Fruit fly (Drosophila melanogaster) whole organism, embryonic: ENCODE results near the gene Cht2.

ENCODE experiments used
- Abd-B ChIP-seq: fragments of 200-800 bp; sonication (Bioruptor generic); optimal IDR thresholded peaks from 2 replicates; lab custom pipeline; 2018; ENCODE audit warnings: missing biosample characterization, mild to moderate bottlenecking, missing genetic modification characterization, moderate library complexity
- Antp ChIP-seq: fragments of 200-800 bp; sonication (Bioruptor generic); optimal IDR thresholded peaks from 3 replicates; lab custom pipeline; 2016; ENCODE audit warnings: missing biosample characterization, missing genetic modification characterization
- Asciz ChIP-seq: fragments of 200-800 bp; sonication (Bioruptor generic); optimal IDR thresholded peaks from 2 replicates; lab custom pipeline; 2017; ENCODE audit warnings: missing biosample characterization, mild to moderate bottlenecking, missing genetic modification characterization, missing genetic modification reagents
- CG10366 ChIP-seq: fragments of 200-800 bp; sonication (Bioruptor generic); IDR thresholded peaks from 2 replicates; pipeline ENCODE4 v1.3.6; 2022; ENCODE audit warnings: missing biosample characterization, missing genetic modification characterization
- CG11085 ChIP-seq: fragments of 200-800 bp; sonication (Bioruptor generic); IDR thresholded peaks from 2 replicates; pipeline ENCODE4 v1.3.6; 2022; ENCODE audit warnings: missing biosample characterization, missing genetic modification characterization
- CG11456 ChIP-seq: fragments of 200-800 bp; sonication (Bioruptor generic); IDR thresholded peaks from 3 replicates; pipeline ENCODE4 v1.3.6; 2022; ENCODE audit warnings: missing biosample characterization, missing genetic modification characterization
- CG12219 ChIP-seq: fragments of 200-800 bp; sonication (Bioruptor generic); optimal IDR thresholded peaks from 3 replicates; lab custom pipeline; 2018; ENCODE audit warnings: missing biosample characterization, mild to moderate bottlenecking, missing genetic modification characterization
- CG12236 ChIP-seq: fragments of 200-800 bp; sonication (Bioruptor generic); optimal IDR thresholded peaks from 2 replicates; lab custom pipeline; 2016; ENCODE audit warnings: missing biosample characterization, missing genetic modification characterization
- CG12659 ChIP-seq: fragments of 200-800 bp; sonication (Bioruptor generic); optimal IDR thresholded peaks from 3 replicates; lab custom pipeline; 2017; ENCODE audit warnings: mild to moderate bottlenecking, missing biosample characterization, missing genetic modification reagents, missing genetic modification characterization
- CG13296 ChIP-seq: fragments of 200-800 bp; sonication (Bioruptor generic); optimal IDR thresholded peaks from 3 replicates; lab custom pipeline; 2018; ENCODE audit warnings: missing biosample characterization, mild to moderate bottlenecking, missing genetic modification characterization
- CG13424 ChIP-seq: fragments of 200-800 bp; sonication (Bioruptor generic); optimal IDR thresholded peaks from 2 replicates; lab custom pipeline; 2019; ENCODE audit warnings: missing biosample characterization, mild to moderate bottlenecking, missing genetic modification characterization, moderate library complexity
- CG1602 ChIP-seq: fragments of 200-800 bp; sonication (Bioruptor generic); optimal IDR thresholded peaks from 3 replicates; lab custom pipeline; 2016; ENCODE audit warnings: missing biosample characterization, missing genetic modification characterization
- CG1647 ChIP-seq: fragments of 200-800 bp; sonication (Bioruptor generic); optimal IDR thresholded peaks from 3 replicates; lab custom pipeline; 2016; ENCODE audit warnings: missing biosample characterization, missing genetic modification characterization
- CG31365 ChIP-seq: fragments of 200-800 bp; sonication (Bioruptor generic); optimal IDR thresholded peaks from 2 replicates; lab custom pipeline; 2018; ENCODE audit warnings: missing biosample characterization, mild to moderate bottlenecking, missing genetic modification characterization
- CG31388 ChIP-seq: fragments of 200-800 bp; sonication (Bioruptor generic); optimal IDR thresholded peaks from 2 replicates; lab custom pipeline; 2016; ENCODE audit warnings: missing biosample characterization, missing genetic modification characterization
- CG6654 ChIP-seq: fragments of 200-800 bp; sonication (Bioruptor generic); optimal IDR thresholded peaks from 2 replicates; lab custom pipeline; 2017; ENCODE audit warnings: missing biosample characterization, mild to moderate bottlenecking, missing genetic modification characterization
- CG8359 ChIP-seq: fragments of 200-800 bp; sonication (Bioruptor generic); optimal IDR thresholded peaks from 2 replicates; lab custom pipeline; 2017; ENCODE audit warnings: missing biosample characterization, mild to moderate bottlenecking, missing genetic modification characterization, borderline replicate concordance
- CG8388 ChIP-seq: fragments of 200-800 bp; sonication (Bioruptor generic); optimal IDR thresholded peaks from 2 replicates; lab custom pipeline; 2019; ENCODE audit warnings: missing biosample characterization, mild to moderate bottlenecking, missing genetic modification characterization, moderate library complexity
- CG9727 ChIP-seq: fragments of 200-800 bp; sonication (Bioruptor generic); optimal IDR thresholded peaks from 3 replicates; lab custom pipeline; 2017; ENCODE audit warnings: missing biosample characterization, mild to moderate bottlenecking, missing genetic modification characterization
- CG9932 ChIP-seq: fragments of 200-800 bp; sonication (Bioruptor generic); IDR thresholded peaks from 2 replicates; pipeline ENCODE4 v1.3.6; 2022; ENCODE audit warnings: missing biosample characterization, missing genetic modification characterization
- CHES-1-like ChIP-seq: fragments of 200-800 bp; sonication (Bioruptor generic); optimal IDR thresholded peaks from 2 replicates; lab custom pipeline; 2016; ENCODE audit warnings: missing biosample characterization, missing genetic modification characterization
- MESR4 ChIP-seq: fragments of 200-800 bp; sonication (Bioruptor generic); optimal IDR thresholded peaks from 2 replicates; lab custom pipeline; 2018; ENCODE audit warnings: missing biosample characterization, mild to moderate bottlenecking, missing genetic modification characterization, moderate library complexity
- Med ChIP-seq: fragments of 200-800 bp; sonication (Bioruptor generic); peaks from one replicate; lab custom pipeline; 2016; ENCODE audit warnings: missing biosample characterization, missing genetic modification characterization, mild to moderate bottlenecking, inconsistent platforms, moderate library complexity
- NC2β ChIP-seq: fragments of 200-800 bp; sonication (Bioruptor generic); optimal IDR thresholded peaks from 2 replicates; lab custom pipeline; 2016; ENCODE audit warnings: missing biosample characterization, missing genetic modification characterization
- NFAT ChIP-seq: fragments of 200-800 bp; sonication (Bioruptor generic); IDR thresholded peaks from 2 replicates; pipeline ENCODE4 v1.3.6; 2022; ENCODE audit warnings: missing biosample characterization, missing genetic modification characterization
- Rx ChIP-seq: fragments of 200-800 bp; sonication (Bioruptor generic); IDR thresholded peaks from 2 replicates; pipeline ENCODE4 v1.3.6; 2022; ENCODE audit warnings: missing biosample characterization, missing genetic modification characterization
- Xbp1 ChIP-seq: fragments of 200-800 bp; sonication (Bioruptor generic); optimal IDR thresholded peaks from 3 replicates; lab custom pipeline; 2016; ENCODE audit warnings: missing biosample characterization, mild to moderate bottlenecking, missing genetic modification characterization
- ac ChIP-seq: fragments of 200-800 bp; sonication (Bioruptor generic); optimal IDR thresholded peaks from 3 replicates; lab custom pipeline; 2017; ENCODE audit warnings: missing biosample characterization, mild to moderate bottlenecking, missing genetic modification characterization
- br ChIP-seq: fragments of >200 bp; optimal IDR thresholded peaks from 2 replicates; lab custom pipeline; 2017
- ci ChIP-seq: fragments of 200-800 bp; sonication (Bioruptor generic); IDR thresholded peaks from 3 replicates; pipeline ENCODE4 v1.3.6; 2022; ENCODE audit warnings: missing biosample characterization, missing genetic modification characterization
- corto ChIP-seq: fragments of 200-800 bp; sonication (Bioruptor generic); optimal IDR thresholded peaks from 2 replicates; lab custom pipeline; 2016; ENCODE audit warnings: missing biosample characterization, mild to moderate bottlenecking, missing genetic modification characterization, moderate library complexity
- cwo ChIP-seq: fragments of 200-800 bp; sonication (Bioruptor generic); optimal IDR thresholded peaks from 3 replicates; lab custom pipeline; 2017; ENCODE audit warnings: missing biosample characterization, missing genetic modification characterization, mild to moderate bottlenecking, moderate library complexity, missing genetic modification reagents
- dati ChIP-seq: fragments of 200-800 bp; sonication (Bioruptor generic); IDR thresholded peaks from 2 replicates; pipeline ENCODE4 v1.3.6; 2022; ENCODE audit warnings: missing biosample characterization, missing genetic modification characterization
- disco-r ChIP-seq: fragments of 200-800 bp; sonication (Bioruptor generic); optimal IDR thresholded peaks from 2 replicates; lab custom pipeline; 2016; ENCODE audit warnings: missing biosample characterization, missing genetic modification characterization
- emc ChIP-seq: fragments of 200-800 bp; sonication (Bioruptor generic); optimal IDR thresholded peaks from 2 replicates; lab custom pipeline; 2016; ENCODE audit warnings: missing biosample characterization, missing genetic modification characterization
- fru ChIP-seq: fragments of >200 bp; optimal IDR thresholded peaks from 2 replicates; lab custom pipeline; 2017
- grn ChIP-seq: fragments of 200-800 bp; sonication (Bioruptor generic); optimal IDR thresholded peaks from 3 replicates; lab custom pipeline; 2017; ENCODE audit warnings: missing biosample characterization, missing genetic modification characterization
- h ChIP-seq: fragments of >200 bp; optimal IDR thresholded peaks from 2 replicates; lab custom pipeline; 2017
- jigr1 ChIP-seq: fragments of 200-800 bp; sonication (Bioruptor generic); IDR thresholded peaks from 3 replicates; pipeline ENCODE4 v1.3.6; 2022; ENCODE audit warnings: missing biosample characterization, missing genetic modification characterization
- knrl ChIP-seq: fragments of 200-800 bp; sonication (Bioruptor generic); IDR thresholded peaks from 3 replicates; pipeline ENCODE4 v1.3.6; 2022; ENCODE audit warnings: missing biosample characterization, missing genetic modification characterization; ENCODE audit not compliant: partially characterized antibody
- mam ChIP-seq: fragments of 200-800 bp; sonication (Bioruptor generic); optimal IDR thresholded peaks from 3 replicates; lab custom pipeline; 2016; ENCODE audit warnings: missing biosample characterization, missing genetic modification characterization
- nau ChIP-seq: fragments of 200-800 bp; sonication (Bioruptor generic); optimal IDR thresholded peaks from 3 replicates; lab custom pipeline; 2017; ENCODE audit warnings: missing biosample characterization, mild to moderate bottlenecking, missing genetic modification characterization, missing genetic modification reagents
- onecut ChIP-seq: fragments of 200-800 bp; sonication (Bioruptor generic); IDR thresholded peaks from 2 replicates; pipeline ENCODE4 v1.3.6; 2022; ENCODE audit warnings: missing biosample characterization, missing genetic modification characterization
- pnt ChIP-seq: fragments of 200-800 bp; sonication (Bioruptor generic); optimal IDR thresholded peaks from 3 replicates; lab custom pipeline; 2016; ENCODE audit warnings: missing biosample characterization, missing genetic modification characterization
- pros ChIP-seq: fragments of 200-800 bp; sonication (Bioruptor generic); optimal IDR thresholded peaks from 3 replicates; lab custom pipeline; 2019; ENCODE audit warnings: missing biosample characterization, mild to moderate bottlenecking, missing genetic modification characterization, moderate library complexity
- pum ChIP-seq: fragments of 200-800 bp; sonication (Bioruptor generic); optimal IDR thresholded peaks from 2 replicates; lab custom pipeline; 2016; ENCODE audit warnings: missing biosample characterization, missing genetic modification characterization
- ro ChIP-seq: fragments of 200-800 bp; sonication (Bioruptor generic); IDR thresholded peaks from 2 replicates; pipeline ENCODE4 v1.3.6; 2022; ENCODE audit warnings: missing biosample characterization, missing genetic modification characterization
- shn ChIP-seq: fragments of 200-800 bp; sonication (Bioruptor generic); optimal IDR thresholded peaks from 3 replicates; lab custom pipeline; 2016; ENCODE audit warnings: missing biosample characterization, missing genetic modification characterization
- ssp ChIP-seq: fragments of 200-800 bp; sonication (Bioruptor generic); IDR thresholded peaks from 2 replicates; pipeline ENCODE4 v1.3.6; 2022; ENCODE audit warnings: missing biosample characterization, missing genetic modification characterization
- stwl ChIP-seq: fragments of 200-800 bp; sonication (Bioruptor generic); optimal IDR thresholded peaks from 3 replicates; lab custom pipeline; 2018; ENCODE audit warnings: missing biosample characterization, mild to moderate bottlenecking, missing genetic modification characterization, moderate library complexity

The Cht2 gene

dm6 chr3L:1740129-1740975 is 15.4 kb downstream of the Cht2 start (continued):
- TF ChIP-seq ro, result 0 out of 2 replicates have a peak, but pooled peaks have one; percentile 13
- TF ChIP-seq Med (GFP tag; lab: Kevin White, UChicago), result peak; percentile 95
- TF ChIP-seq MESR4 (GFP tag; lab: Kevin White, UChicago), result no peak
- peak; percentile 67; the same call in 1 of the 2 replicates for TF ChIP-seq CG11085 (GFP tag; lab: Robert Waterston, UW)
- TF ChIP-seq jigr1 (GFP tag; lab: Robert Waterston, UW), result peak; percentile 47; the same call in 2 of the 3 replicates
- no peak for TF ChIP-seq pnt (GFP tag; lab: Kevin White, UChicago)
- TF ChIP-seq br (lab: Kevin White, UChicago), result no peak
- TF ChIP-seq ci (GFP tag; lab: Robert Waterston, UW), result peak; percentile 88
- no peak for TF ChIP-seq NC2β (GFP tag; lab: Kevin White, UChicago)
- peak; percentile 51 for TF ChIP-seq shn
- peak; percentile 19 for TF ChIP-seq pum
- peak; percentile 25 for TF ChIP-seq Asciz (GFP tag; lab: Kevin White, UChicago)
- TF ChIP-seq CG6654 (GFP tag; lab: Kevin White, UChicago), result no peak
- peak; percentile 74 for TF ChIP-seq Rx (GFP tag; lab: Robert Waterston, UW)
- TF ChIP-seq Xbp1 (GFP tag; lab: Kevin White, UChicago), result peak; percentile 81
- TF ChIP-seq nau, result no peak
- TF ChIP-seq ssp (GFP tag; lab: Robert Waterston, UW), result peak; percentile 61
- no peak for TF ChIP-seq corto
- no peak for TF ChIP-seq emc (GFP tag; lab: Kevin White, UChicago)
- TF ChIP-seq CG31365 (tag; lab: Kevin White, UChicago), result no peak
- peak; percentile 83 for TF ChIP-seq CG10366 (GFP tag; lab: Robert Waterston, UW)
- peak; percentile 63 for TF ChIP-seq CG9932 (GFP tag; lab: Robert Waterston, UW)
- TF ChIP-seq NFAT (GFP tag; lab: Robert Waterston, UW), result peak; percentile 60; the same call in 1 of the 2 replicates
- peak; percentile 73 for TF ChIP-seq CG12219 (GFP tag; lab: Kevin White, UChicago)
- TF ChIP-seq Abd-B (GFP tag; lab: Kevin White, UChicago), result peak; percentile 73
- TF ChIP-seq cwo (GFP tag; lab: Kevin White, UChicago), result no peak
- TF ChIP-seq mam (GFP tag; lab: Kevin White, UChicago), result peak; percentile 67
- TF ChIP-seq CG31388 (GFP tag; lab: Kevin White, UChicago), result no peak
- peak; percentile 44 for TF ChIP-seq CG1602 (GFP tag; lab: Kevin White, UChicago)
- no peak for TF ChIP-seq CG8359 (GFP tag; lab: Kevin White, UChicago)
- TF ChIP-seq dati, result no peak
- TF ChIP-seq fru (lab: Kevin White, UChicago), result no peak
- no peak for TF ChIP-seq grn (GFP tag; lab: Kevin White, UChicago)
- TF ChIP-seq CG11456, result peak; percentile 76; the same call in 2 of the 3 replicates
- peak; percentile 76 for TF ChIP-seq CG13424 (tag; lab: Kevin White, UChicago)
- no peak for TF ChIP-seq pros
- TF ChIP-seq onecut (GFP tag; lab: Robert Waterston, UW), result peak; percentile 31; the same call in 1 of the 2 replicates
- peak; percentile 24 for TF ChIP-seq CG9727
- TF ChIP-seq CHES-1-like (GFP tag; lab: Kevin White, UChicago), result peak; percentile 59
- TF ChIP-seq CG13296, result peak; percentile 46
- TF ChIP-seq CG12236 (GFP tag; lab: Kevin White, UChicago), result no peak
- TF ChIP-seq h (lab: Kevin White, UChicago), result no peak
- TF ChIP-seq Antp (GFP tag; lab: Kevin White, UChicago), result peak; percentile 57
- no peak for TF ChIP-seq knrl (GFP tag; lab: Robert Waterston, UW)
- TF ChIP-seq CG1647 (GFP tag; lab: Kevin White, UChicago), result no peak
- TF ChIP-seq CG8388 (GFP tag; lab: Kevin White, UChicago), result peak; percentile 2
- no peak for TF ChIP-seq ac (GFP tag; lab: Kevin White, UChicago)
- no peak for TF ChIP-seq disco-r (GFP tag; lab: Kevin White, UChicago)
- peak; percentile 69 for TF ChIP-seq CG12659 (GFP tag; lab: Kevin White, UChicago)
- no peak for TF ChIP-seq stwl (tag; lab: Kevin White, UChicago)
